Fruit fly (Drosophila melanogaster) whole organism, prepupa: ENCODE measurements around the gene Acp32CD.

Experiments used
- CG10631 ChIP-seq: fragments of 200-800 bp; sonication (Bioruptor generic); optimal IDR thresholded peaks from 2 replicates; lab custom pipeline; 2016; ENCODE audit warnings: missing biosample characterization, missing genetic modification characterization
- CG11294 ChIP-seq: fragments of 200-800 bp; sonication (Bioruptor generic); IDR thresholded peaks from 2 replicates; pipeline ENCODE4 v1.3.6; 2022; ENCODE audit warnings: missing biosample characterization, missing genetic modification characterization
- CG11762 ChIP-seq: fragments of 200-800 bp; sonication (Bioruptor generic); optimal IDR thresholded peaks from 3 replicates; lab custom pipeline; 2016; ENCODE audit warnings: missing biosample characterization, missing genetic modification characterization; ENCODE audit not compliant: insufficient read depth
- CG15336 ChIP-seq: fragments of 200-800 bp; sonication (Bioruptor generic); IDR thresholded peaks from 2 replicates; pipeline ENCODE4 v1.3.6; 2022; ENCODE audit warnings: missing biosample characterization, missing genetic modification characterization
- CG16779 ChIP-seq: fragments of 200-800 bp; sonication (Bioruptor generic); optimal IDR thresholded peaks from 3 replicates; lab custom pipeline; 2017; ENCODE audit warnings: missing biosample characterization, mild to moderate bottlenecking, missing genetic modification characterization
- CG3032 ChIP-seq: fragments of 200-800 bp; optimal IDR thresholded peaks from 2 replicates; lab custom pipeline; 2019; ENCODE audit warnings: missing biosample characterization, mild to moderate bottlenecking, missing genetic modification characterization, moderate library complexity
- CG31627 ChIP-seq: fragments of 200-800 bp; sonication (Bioruptor generic); optimal IDR thresholded peaks from 3 replicates; lab custom pipeline; 2016; ENCODE audit warnings: missing biosample characterization, missing genetic modification characterization
- CG32006 ChIP-seq: fragments of 200-800 bp; sonication (Bioruptor generic); optimal IDR thresholded peaks from 3 replicates; lab custom pipeline; 2017; ENCODE audit warnings: missing biosample characterization, mild to moderate bottlenecking, missing genetic modification characterization
- CG34406 ChIP-seq: fragments of 200-800 bp; sonication (Bioruptor generic); optimal IDR thresholded peaks from 3 replicates; lab custom pipeline; 2016; ENCODE audit warnings: missing biosample characterization, missing genetic modification characterization
- CG3919 ChIP-seq: fragments of 200-800 bp; sonication (Bioruptor generic); optimal IDR thresholded peaks from 3 replicates; lab custom pipeline; 2016; ENCODE audit warnings: missing biosample characterization, missing genetic modification characterization
- CG6276 ChIP-seq: fragments of 200-800 bp; sonication (Bioruptor generic); optimal IDR thresholded peaks from 2 replicates; lab custom pipeline; 2017; ENCODE audit warnings: missing biosample characterization, mild to moderate bottlenecking, missing genetic modification characterization
- CG6808 ChIP-seq: fragments of 200-800 bp; sonication (Bioruptor generic); optimal IDR thresholded peaks from 3 replicates; lab custom pipeline; 2017; ENCODE audit warnings: missing biosample characterization, missing genetic modification characterization, mild to moderate bottlenecking, moderate library complexity, missing genetic modification reagents
- CG6854 ChIP-seq: fragments of 200-800 bp; sonication (Bioruptor generic); optimal IDR thresholded peaks from 2 replicates; lab custom pipeline; 2017; ENCODE audit warnings: missing biosample characterization, mild to moderate bottlenecking, missing genetic modification characterization
- CG8319 ChIP-seq: fragments of 200-800 bp; sonication (Bioruptor generic); optimal IDR thresholded peaks from 3 replicates; lab custom pipeline; 2016; ENCODE audit warnings: missing biosample characterization, missing genetic modification characterization
- CG8632 ChIP-seq: fragments of 200-800 bp; sonication (Bioruptor generic); optimal IDR thresholded peaks from 3 replicates; lab custom pipeline; 2016; ENCODE audit warnings: missing biosample characterization, missing genetic modification characterization
- Eip75B ChIP-seq: fragments of 200-800 bp; sonication (Bioruptor generic); optimal IDR thresholded peaks from 3 replicates; lab custom pipeline; 2016; ENCODE audit warnings: missing biosample characterization, missing genetic modification characterization
- Eip78C ChIP-seq: fragments of 200-800 bp; sonication (Bioruptor generic); peaks from one replicate; lab custom pipeline; 2016; ENCODE audit warnings: missing biosample characterization, missing genetic modification characterization
- Ets21C ChIP-seq: fragments of 200-800 bp; sonication (Bioruptor generic); optimal IDR thresholded peaks from 3 replicates; lab custom pipeline; 2016; ENCODE audit warnings: missing biosample characterization, missing genetic modification characterization
- Ets96B ChIP-seq: fragments of 200-800 bp; optimal IDR thresholded peaks from 2 replicates; lab custom pipeline; 2019; ENCODE audit warnings: missing biosample characterization, mild to moderate bottlenecking, missing genetic modification characterization, moderate library complexity
- Gug ChIP-seq: fragments of 200-800 bp; sonication (Bioruptor generic); IDR thresholded peaks from 2 replicates; pipeline ENCODE4 v1.3.6; 2022; ENCODE audit warnings: missing biosample characterization, missing genetic modification characterization
- Hr4 ChIP-seq: fragments of 200-800 bp; sonication (Bioruptor generic); optimal IDR thresholded peaks from 3 replicates; lab custom pipeline; 2016; ENCODE audit warnings: missing biosample characterization, missing genetic modification characterization
- Met ChIP-seq: fragments of 200-800 bp; sonication (Bioruptor generic); optimal IDR thresholded peaks from 3 replicates; lab custom pipeline; 2016; ENCODE audit warnings: missing biosample characterization, missing genetic modification characterization
- OdsH ChIP-seq: fragments of 200-800 bp; sonication (Bioruptor generic); optimal IDR thresholded peaks from 3 replicates; lab custom pipeline; 2016; ENCODE audit warnings: missing biosample characterization, missing genetic modification characterization
- Sox14 ChIP-seq: fragments of 200-800 bp; sonication (Bioruptor generic); optimal IDR thresholded peaks from 3 replicates; lab custom pipeline; 2016; ENCODE audit warnings: missing biosample characterization, missing genetic modification characterization
- achi ChIP-seq: fragments of 200-800 bp; sonication (Bioruptor generic); optimal IDR thresholded peaks from 3 replicates; lab custom pipeline; 2016; ENCODE audit warnings: missing biosample characterization, missing genetic modification characterization
- acj6 ChIP-seq: fragments of 200-800 bp; sonication (Bioruptor generic); optimal IDR thresholded peaks from 3 replicates; lab custom pipeline; 2016; ENCODE audit warnings: missing biosample characterization, missing genetic modification characterization
- cyc ChIP-seq: fragments of 200-800 bp; sonication (Bioruptor generic); optimal IDR thresholded peaks from 3 replicates; lab custom pipeline; 2016; ENCODE audit warnings: missing biosample characterization, missing genetic modification characterization
- dsx ChIP-seq: fragments of 200-800 bp; optimal IDR thresholded peaks from 3 replicates; lab custom pipeline; 2019; ENCODE audit warnings: missing biosample characterization, mild to moderate bottlenecking, missing genetic modification characterization, moderate library complexity; ENCODE audit not compliant: poor library complexity, severe bottlenecking
- eg ChIP-seq: fragments of 200-800 bp; sonication (Bioruptor generic); IDR thresholded peaks from 3 replicates; pipeline ENCODE4 v1.3.6; 2022; ENCODE audit warnings: missing biosample characterization, missing genetic modification characterization
- esn ChIP-seq: fragments of 200-800 bp; sonication (Bioruptor generic); optimal IDR thresholded peaks from 2 replicates; lab custom pipeline; 2016; ENCODE audit warnings: missing biosample characterization, mild to moderate bottlenecking, missing genetic modification characterization, moderate library complexity
- fd59A ChIP-seq: fragments of 200-800 bp; sonication (Bioruptor generic); optimal IDR thresholded peaks from 2 replicates; lab custom pipeline; 2017; ENCODE audit warnings: missing biosample characterization, mild to moderate bottlenecking, missing genetic modification characterization, missing genetic modification reagents
- fkh ChIP-seq: fragments of 200-800 bp; sonication (Bioruptor generic); optimal IDR thresholded peaks from 3 replicates; lab custom pipeline; 2017; ENCODE audit warnings: missing biosample characterization, mild to moderate bottlenecking, missing genetic modification characterization, moderate library complexity
- net ChIP-seq: fragments of 200-800 bp; sonication (Bioruptor generic); optimal IDR thresholded peaks from 3 replicates; lab custom pipeline; 2016; ENCODE audit warnings: missing biosample characterization, missing genetic modification characterization
- pdm3 ChIP-seq: fragments of 200-800 bp; sonication (Bioruptor generic); optimal IDR thresholded peaks from 3 replicates; lab custom pipeline; 2016; ENCODE audit warnings: missing biosample characterization, missing genetic modification characterization
- salr ChIP-seq, 2 experiments: fragments of 200-800 bp; sonication (Bioruptor generic); optimal IDR thresholded peaks; 3 replicates each; lab custom pipeline; 2016 to 2018; ENCODE audit warnings: missing biosample characterization in 2 of 2, missing genetic modification characterization in 2 of 2, mild to moderate bottlenecking in 1 of 2
- spab ChIP-seq: fragments of 200-800 bp; sonication (Bioruptor generic); optimal IDR thresholded peaks from 2 replicates; lab custom pipeline; 2017; ENCODE audit warnings: missing biosample characterization, mild to moderate bottlenecking, missing genetic modification characterization, missing genetic modification reagents
- ss ChIP-seq, 2 experiments: fragments of 200-800 bp; sonication (Bioruptor generic); optimal IDR thresholded peaks; 2 replicates in 1 of 2; 3 replicates in 1 of 2; lab custom pipeline; 2017 to 2018; ENCODE audit warnings: mild to moderate bottlenecking in 2 of 2, missing biosample characterization in 2 of 2, missing genetic modification characterization in 2 of 2, moderate library complexity in 1 of 2
- svp ChIP-seq: fragments of 200-800 bp; sonication (Bioruptor generic); peaks from one replicate; lab custom pipeline; 2016; ENCODE audit warnings: missing biosample characterization, missing genetic modification characterization
- topi ChIP-seq: fragments of 200-800 bp; sonication (Bioruptor generic); optimal IDR thresholded peaks from 3 replicates; lab custom pipeline; 2016; ENCODE audit warnings: missing biosample characterization, missing genetic modification characterization

The Acp32CD gene

dm6 chr2L:11032285-11032970 lies 17.0 kb downstream of the Acp32CD start (continued):
- TF ChIP-seq CG6808 (GFP tag; lab: Kevin White, UChicago) (peak; percentile 38), Gug (peak; percentile 39; the same call in 1 of the 2 replicates), CG3919 (GFP tag; lab: Kevin White, UChicago) (no peak), CG8319 (GFP tag; lab: Kevin White, UChicago) (no peak)
- TF ChIP-seq, all 60 proteins: peak for 19

dm6 chr2L:11034495-11034894 lies 19.1 kb downstream of the Acp32CD start, which contains the start of gene CG18666:
TSS of gene CG18666 (plus strand) at chr2L:11034795.
- TF ChIP-seq CG16779 (tag; lab: Kevin White, UChicago) (no peak), CG6276 (GFP tag; lab: Kevin White, UChicago) (no peak), net (GFP tag; lab: Kevin White, UChicago) (no peak), CG32006 (GFP tag; lab: Kevin White, UChicago) (no peak), CG10631 (GFP tag; lab: Kevin White, UChicago) (no peak), CG3032 (tag; lab: Kevin White, UChicago) (no peak)

DNA sequence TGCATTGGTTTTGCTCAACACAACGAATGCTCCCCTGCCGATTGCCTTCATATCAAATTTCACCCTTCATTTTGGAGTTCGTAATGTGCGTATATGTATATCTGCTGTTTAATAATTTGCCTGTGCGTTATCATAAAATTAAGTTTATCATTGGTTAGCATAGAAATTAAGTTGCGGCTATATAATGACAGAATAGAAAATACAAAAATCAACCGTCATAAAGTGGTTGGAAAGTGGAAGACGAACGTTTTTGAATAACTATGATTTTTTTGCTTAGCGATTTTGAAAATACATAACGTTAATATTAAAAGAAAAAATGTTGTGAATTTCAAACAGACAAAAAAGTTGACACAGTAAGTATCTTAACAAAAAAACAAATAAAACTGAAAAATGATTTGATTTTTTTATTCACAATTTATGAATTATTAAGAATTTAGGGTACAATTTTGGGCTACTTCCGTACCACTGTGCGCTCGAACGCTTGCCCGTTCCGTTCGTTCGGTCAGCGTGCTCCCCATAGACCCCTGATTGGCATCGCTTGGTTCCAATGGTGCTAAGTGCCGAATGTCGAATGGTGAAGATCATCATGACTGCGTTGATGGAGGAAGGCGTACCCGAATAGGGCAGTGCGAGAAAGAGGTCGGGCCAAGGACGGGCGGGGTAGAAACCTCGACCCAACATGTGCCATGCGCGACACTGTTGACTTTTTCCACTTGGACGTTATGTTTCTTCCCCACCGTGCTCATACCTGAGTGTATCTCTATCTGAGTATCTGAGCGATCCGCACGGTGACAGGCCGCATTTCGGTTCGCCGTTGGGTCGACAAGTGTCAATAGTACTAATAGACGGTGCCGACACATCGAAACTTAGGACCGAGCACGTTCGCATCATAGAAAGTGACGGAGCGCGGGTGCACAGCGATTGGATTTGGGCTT lies 22.4 kb downstream of the Acp32CD start:
- TF ChIP-seq dsx (GFP tag; lab: Kevin White, UChicago) (no peak), achi (peak; percentile 33), pdm3 (peak; percentile 12), spab (GFP tag; lab: Kevin White, UChicago) (no peak), CG15336 (GFP tag; lab: Robert Waterston, UW) (0 out of 2 replicates have a peak, but pooled peaks have one; percentile 34), cyc (GFP tag; lab: Kevin White, UChicago) (no peak), Sox14 (GFP tag; lab: Kevin White, UChicago) (peak; percentile 18), Ets96B (no peak), esn (GFP tag; lab: Kevin White, UChicago) (peak; percentile 30), CG11294 (GFP tag; lab: Robert Waterston, UW) (no peak), fd59A (GFP tag; lab: Kevin White, UChicago) (no peak), fkh (GFP tag; lab: Kevin White, UChicago) (peak; percentile 85), Eip78C (GFP tag; lab: Kevin White, UChicago) (peak; percentile 76), ss (GFP tag; optimal IDR thresholded peaks at IDR 0.05; lab: Kevin White, UChicago) (no peak), CG8632 (GFP tag; lab: Kevin White, UChicago) (peak; percentile 15), svp (GFP tag; lab: Kevin White, UChicago) (peak; percentile 29), CG11762 (GFP tag; lab: Kevin White, UChicago) (no peak), CG6854 (no peak), OdsH (peak; percentile 28), salr (GFP tag; optimal IDR thresholded peaks at IDR 0.05; lab: Kevin White, UChicago) (peak in 1 of 2 experiments; percentile 18), eg (no peak), Hr4 (peak; percentile 26), topi (GFP tag; lab: Kevin White, UChicago) (peak; percentile 0), CG31627 (GFP tag; lab: Kevin White, UChicago) (peak; percentile 35), net (GFP tag; lab: Kevin White, UChicago) (peak; percentile 22), CG10631 (GFP tag; lab: Kevin White, UChicago) (peak; percentile 17), Eip75B (GFP tag; lab: Kevin White, UChicago) (no peak), Met (GFP tag; lab: Kevin White, UChicago) (peak; percentile 28), Ets21C (GFP tag; lab: Kevin White, UChicago) (peak; percentile 4), acj6 (GFP tag; lab: Kevin White, UChicago) (peak; percentile 10), CG34406 (GFP tag; lab: Kevin White, UChicago) (peak; percentile 12), CG32006 (GFP tag; lab: Kevin White, UChicago) (peak; percentile 33)
